Fruit fly (Drosophila melanogaster): ENCODE data around the gene Usp10.

DNA sequence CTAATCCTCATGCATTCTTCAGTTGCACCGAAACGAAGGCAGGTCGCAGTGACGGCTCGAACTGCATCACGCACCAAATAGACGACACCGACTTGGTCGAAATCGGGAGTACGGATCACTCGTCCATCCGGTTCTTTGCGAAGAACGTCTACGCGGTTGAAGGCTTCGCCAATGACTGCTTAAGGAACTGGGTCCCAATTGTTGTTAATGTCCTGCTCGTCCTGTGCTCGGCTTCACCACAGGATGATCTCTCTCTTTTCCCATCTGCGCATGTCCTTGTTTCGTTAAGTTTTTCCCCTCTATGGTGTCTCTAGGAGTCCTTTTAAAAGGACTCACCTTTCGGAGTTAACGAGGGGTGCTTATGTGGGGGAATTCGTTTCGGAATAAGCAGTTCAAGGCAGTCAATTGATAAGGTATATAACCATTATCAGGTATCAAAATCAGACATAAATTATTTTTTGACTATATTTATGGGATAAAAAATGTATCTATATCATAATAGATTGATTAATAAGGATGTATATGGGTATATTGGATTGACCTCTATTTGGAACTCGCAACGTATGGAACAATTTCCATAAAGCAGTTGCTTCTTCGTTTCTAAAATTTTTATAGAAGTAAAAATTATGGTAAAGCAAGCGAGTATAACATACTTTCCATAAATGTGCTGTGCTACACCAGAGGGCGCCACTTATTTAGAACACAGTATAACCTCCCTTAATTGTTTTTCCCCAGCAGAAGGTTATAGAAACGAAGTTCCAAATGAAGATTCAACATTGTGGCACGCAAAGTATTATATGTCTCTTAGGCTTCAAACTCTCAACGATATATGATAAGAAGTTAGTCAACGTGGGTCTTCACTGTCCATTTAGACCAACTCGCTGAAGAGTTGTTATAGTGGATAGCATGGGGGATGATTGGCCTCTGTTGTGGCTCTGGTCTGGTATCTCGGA, 14.4 kb upstream of the Usp10 start, which contains the start of gene dpr20:
- no peak for TF ChIP-seq EcR (GFP tag; optimal IDR thresholded peaks at IDR 0.05)
- peak; percentile 61 for TF ChIP-seq CG9948 (tag; optimal IDR thresholded peaks at IDR 0.05)
- no peak for TF ChIP-seq D1 (tag; optimal IDR thresholded peaks at IDR 0.05)
- peak; percentile 81 for TF ChIP-seq CG8159 (tag; optimal IDR thresholded peaks at IDR 0.05)
- TF ChIP-seq CG8301 (tag; optimal IDR thresholded peaks at IDR 0.05), result peak; percentile 81
- TF ChIP-seq CG4496 (GFP tag; IDR thresholded peaks at IDR 0.05), result peak; percentile 96
- TF ChIP-seq gl (tag; optimal IDR thresholded peaks at IDR 0.05), result peak; percentile 59

Measured in whole organism, pupa.